Worm (Caenorhabditis elegans) whole organism, L4/young adult: ENCODE data around the gene mlh-1.

Experiments used
- dao-5 ChIP-seq: sonication (generic microtip); optimal IDR thresholded peaks from 2 replicates; lab custom pipeline; 2016; ENCODE audit warnings: missing genotype, missing genetic modification characterization, moderate library complexity, missing compliant biosample characterization
- him-1 ChIP-seq: sonication (generic microtip); optimal IDR thresholded peaks from 2 replicates; lab custom pipeline; 2016; ENCODE audit warnings: missing genotype, missing genetic modification reagents, missing genetic modification characterization, missing compliant biosample characterization

DNA sequence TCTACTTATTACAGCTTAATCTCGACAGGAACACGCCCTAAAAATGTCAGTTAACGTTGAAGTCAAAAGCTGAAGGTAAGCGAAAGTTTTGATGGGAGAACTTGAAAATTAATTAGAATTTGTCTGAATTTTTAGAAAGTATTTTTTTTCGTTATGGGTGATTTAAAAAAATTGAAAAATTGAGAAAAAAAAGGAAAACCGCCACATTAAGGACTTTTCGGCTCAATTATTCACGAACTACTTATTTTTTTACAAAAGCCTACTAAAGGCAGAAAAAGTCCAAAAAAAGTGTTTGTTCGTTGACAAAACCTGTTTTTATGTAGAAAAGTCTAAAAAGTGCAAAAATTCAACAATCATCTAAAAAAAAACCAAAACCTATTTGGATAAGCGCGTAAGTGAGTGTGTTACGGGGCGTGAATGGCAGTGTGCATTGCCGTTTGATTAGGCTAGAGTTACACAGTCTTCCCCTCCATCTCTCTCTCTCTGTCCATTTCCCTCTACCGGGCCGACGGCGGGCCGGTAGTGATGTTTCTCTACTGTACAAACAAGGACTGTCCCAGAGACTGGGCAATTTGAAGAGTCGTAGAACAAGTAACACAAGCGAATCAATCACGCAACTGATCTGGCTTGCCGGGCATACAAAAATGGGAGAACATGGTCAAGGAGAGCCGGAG is 13.2 kb upstream of the mlh-1 start, which contains the start of gene lron-13:
- TF ChIP-seq dao-5 (tag; lab: Kevin White, UChicago) (no peak), him-1 (tag; lab: Kevin White, UChicago) (no peak)
